Worm (Caenorhabditis elegans) whole organism, L1 larva: ENCODE measurements around the gene Y48D7A.1.

Experiments
- lsy-2 ChIP-seq, 2 experiments: fragments of 150-350 bp; optimal IDR thresholded peaks; 2 replicates each; lab custom pipeline; 2014; ENCODE audit warnings: missing biosample characterization in 2 of 2, missing genetic modification characterization in 2 of 2
- nhr-237 ChIP-seq: fragments of 150-350 bp; optimal IDR thresholded peaks from 2 replicates; lab custom pipeline; 2014; ENCODE audit warnings: missing biosample characterization, missing genetic modification characterization
- nhr-28 ChIP-seq: fragments of 150-350 bp; optimal IDR thresholded peaks from 2 replicates; lab custom pipeline; 2014; ENCODE audit warnings: missing biosample characterization, missing genetic modification characterization
- snpc-4 ChIP-seq: fragments of 150-350 bp; optimal IDR thresholded peaks from 2 replicates; lab custom pipeline; 2014; ENCODE audit warnings: missing biosample characterization, missing genetic modification characterization

- TF ChIP-seq snpc-4 (tag; lab: Kevin White, UChicago), result no peak
- no peak for TF ChIP-seq nhr-28 (tag; lab: Kevin White, UChicago)
- TF ChIP-seq nhr-237, result no peak
- no peak for TF ChIP-seq lsy-2 (tag; optimal IDR thresholded peaks at IDR 0.05; lab: Kevin White, UChicago)
Measured at ce11 chrX:3054394-3054793, 45.1 kb downstream of the Y48D7A.1 start.
